Fruit fly (Drosophila melanogaster) whole organism, pupa: Measurements from ENCODE around the gene CG32856.

ENCODE experiments used
- CG10348 ChIP-seq: fragments of 200-800 bp; sonication (Bioruptor generic); IDR thresholded peaks from 2 replicates; pipeline ENCODE4 v1.3.6; 2022; ENCODE audit warnings: missing biosample characterization, missing genetic modification characterization
- CG12605 ChIP-seq: fragments of 200-800 bp; sonication (Bioruptor generic); IDR thresholded peaks from 2 replicates; pipeline ENCODE4 v1.3.6; 2022; ENCODE audit warnings: missing biosample characterization, missing genetic modification characterization
- CG13204 ChIP-seq: fragments of 200-800 bp; sonication (Bioruptor generic); optimal IDR thresholded peaks from 2 replicates; lab custom pipeline; 2018; ENCODE audit warnings: missing biosample characterization, mild to moderate bottlenecking, missing genetic modification characterization, moderate library complexity
- CG14655 ChIP-seq: fragments of 200-800 bp; sonication (Bioruptor generic); optimal IDR thresholded peaks from 3 replicates; lab custom pipeline; 2017; ENCODE audit warnings: mild to moderate bottlenecking, missing biosample characterization, missing genetic modification reagents, missing genetic modification characterization
- CG15710 ChIP-seq: fragments of 200-800 bp; sonication (Bioruptor generic); optimal IDR thresholded peaks from 2 replicates; lab custom pipeline; 2018; ENCODE audit warnings: missing biosample characterization, mild to moderate bottlenecking, missing genetic modification characterization, moderate library complexity
- CG17806 ChIP-seq: fragments of 200-800 bp; sonication (Bioruptor generic); optimal IDR thresholded peaks from 2 replicates; lab custom pipeline; 2018; ENCODE audit warnings: missing biosample characterization, mild to moderate bottlenecking, missing genetic modification characterization, moderate library complexity
- CG32121 ChIP-seq: fragments of 200-800 bp; sonication (Bioruptor generic); IDR thresholded peaks from 2 replicates; pipeline ENCODE4 v1.3.6; 2022; ENCODE audit warnings: missing biosample characterization, missing genetic modification characterization
- CG34367 ChIP-seq: fragments of 200-800 bp; sonication (Bioruptor generic); optimal IDR thresholded peaks from 2 replicates; lab custom pipeline; 2018; ENCODE audit warnings: missing biosample characterization, mild to moderate bottlenecking, missing genetic modification characterization
- CG4496 ChIP-seq: fragments of 200-800 bp; sonication (Bioruptor generic); IDR thresholded peaks from 3 replicates; pipeline ENCODE4 v1.3.6; 2022; ENCODE audit warnings: missing biosample characterization, missing genetic modification characterization
- CG8159 ChIP-seq: fragments of 200-800 bp; sonication (Bioruptor generic); optimal IDR thresholded peaks from 3 replicates; lab custom pipeline; 2018; ENCODE audit warnings: missing biosample characterization, mild to moderate bottlenecking, missing genetic modification characterization, moderate library complexity
- CG8301 ChIP-seq: fragments of 200-800 bp; sonication (Bioruptor generic); optimal IDR thresholded peaks from 2 replicates; lab custom pipeline; 2018; ENCODE audit warnings: missing biosample characterization, mild to moderate bottlenecking, missing genetic modification characterization
- CG9948 ChIP-seq: fragments of 200-800 bp; sonication (Bioruptor generic); optimal IDR thresholded peaks from 2 replicates; lab custom pipeline; 2018; ENCODE audit warnings: missing biosample characterization, mild to moderate bottlenecking, missing genetic modification characterization, moderate library complexity
- D1 ChIP-seq: fragments of 200-800 bp; sonication (Bioruptor generic); optimal IDR thresholded peaks from 2 replicates; lab custom pipeline; 2018; ENCODE audit warnings: missing biosample characterization, mild to moderate bottlenecking, missing genetic modification characterization, moderate library complexity
- EcR ChIP-seq: fragments of 200-800 bp; sonication (Bioruptor generic); optimal IDR thresholded peaks from 3 replicates; lab custom pipeline; 2019; ENCODE audit warnings: missing biosample characterization, missing genetic modification characterization, mild to moderate bottlenecking, moderate library complexity, missing genetic modification reagents
- Ets98B ChIP-seq: fragments of 200-800 bp; sonication (Bioruptor generic); IDR thresholded peaks from 2 replicates; pipeline ENCODE4 v1.3.6; 2022; ENCODE audit warnings: missing biosample characterization, missing genetic modification characterization
- Pif1A ChIP-seq: fragments of 200-800 bp; sonication (Bioruptor generic); optimal IDR thresholded peaks from 3 replicates; lab custom pipeline; 2016; ENCODE audit warnings: missing biosample characterization, missing genetic modification characterization
- Pif1B ChIP-seq: fragments of 200-800 bp; sonication (Bioruptor generic); optimal IDR thresholded peaks from 3 replicates; lab custom pipeline; 2016; ENCODE audit warnings: missing biosample characterization, missing genetic modification characterization
- Snoo ChIP-seq: fragments of 200-800 bp; sonication (Bioruptor generic); optimal IDR thresholded peaks from 3 replicates; lab custom pipeline; 2017; ENCODE audit warnings: missing biosample characterization, mild to moderate bottlenecking, missing genetic modification characterization, inconsistent platforms
- fd96Ca ChIP-seq: fragments of 200-800 bp; sonication (Bioruptor generic); IDR thresholded peaks from 3 replicates; pipeline ENCODE4 v1.3.6; 2022; ENCODE audit warnings: missing biosample characterization, missing genetic modification characterization
- gl ChIP-seq: fragments of 200-800 bp; sonication (Bioruptor generic); optimal IDR thresholded peaks from 2 replicates; lab custom pipeline; 2018; ENCODE audit warnings: missing biosample characterization, mild to moderate bottlenecking, missing genetic modification characterization
- rn ChIP-seq: fragments of 200-800 bp; sonication (Bioruptor generic); IDR thresholded peaks from 2 replicates; pipeline ENCODE4 v1.3.6; 2022; ENCODE audit warnings: missing biosample characterization, missing genetic modification characterization

The CG32856 gene

DNA sequence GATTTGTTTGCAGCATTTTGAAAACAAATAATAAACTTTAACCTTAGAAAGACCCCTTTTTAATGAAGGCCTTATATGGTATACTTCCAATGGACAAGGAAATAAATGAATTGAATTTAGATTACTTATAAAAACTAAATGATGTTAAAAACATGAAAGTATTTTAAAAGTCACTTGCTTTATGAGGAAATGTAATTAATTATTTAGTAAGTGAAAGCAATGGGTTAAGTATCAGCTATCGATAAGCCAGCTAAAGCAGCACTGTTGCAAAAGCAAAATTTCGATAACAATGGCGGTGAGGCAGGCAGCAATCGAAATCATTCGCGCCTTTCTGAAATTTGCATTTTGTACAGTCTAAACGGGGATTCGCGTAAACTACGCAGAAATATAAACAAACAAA lies at the start of gene CG32856, which contains the start of gene Rbf2:
Gene CG32856, minus strand, starts transcription at position 183 of the 400 bp plus-strand sequence.
Gene Rbf2, plus strand, starts transcription at position 278 of the 400 bp plus-strand sequence.
- no peak for TF ChIP-seq CG4496 (GFP tag; lab: Robert Waterston, UW)
- no peak for TF ChIP-seq gl (tag; lab: Kevin White, UChicago)
- peak; percentile 35 for TF ChIP-seq EcR (GFP tag; lab: Kevin White, UChicago)
- peak; percentile 90 for TF ChIP-seq CG9948 (tag; lab: Kevin White, UChicago)
- no peak for TF ChIP-seq CG13204 (GFP tag; lab: Kevin White, UChicago)
- TF ChIP-seq CG8159 (tag; lab: Kevin White, UChicago): no peak
- TF ChIP-seq CG10348: peak; percentile 56; the same call in 1 of the 2 replicates
- peak; percentile 51 for TF ChIP-seq CG17806 (tag; lab: Kevin White, UChicago)
- TF ChIP-seq Snoo (tag; lab: Kevin White, UChicago): peak; percentile 83
- no peak for TF ChIP-seq Pif1A (GFP tag; lab: Kevin White, UChicago)
- no peak for TF ChIP-seq Ets98B (GFP tag; lab: Robert Waterston, UW)
- TF ChIP-seq fd96Ca: no peak
- no peak for TF ChIP-seq rn (GFP tag; lab: Robert Waterston, UW)
- TF ChIP-seq D1 (tag; lab: Kevin White, UChicago): no peak
- TF ChIP-seq CG34367: peak; percentile 89
- peak; percentile 94 for TF ChIP-seq CG15710 (tag; lab: Kevin White, UChicago)
- TF ChIP-seq CG12605 (GFP tag; lab: Robert Waterston, UW): no peak; the same call in 1 of the 2 replicates
- TF ChIP-seq Pif1B (GFP tag; lab: Kevin White, UChicago): no peak
- TF ChIP-seq CG8301 (tag; lab: Kevin White, UChicago): no peak
- no peak for TF ChIP-seq CG14655
- TF ChIP-seq CG32121 (GFP tag; lab: Robert Waterston, UW): peak; percentile 70

dm6 chr3R:16014573-16014972 lies 49.4 kb upstream of the CG32856 start:
- TF ChIP-seq CG8159 (tag; lab: Kevin White, UChicago) (no peak), EcR (GFP tag; lab: Kevin White, UChicago) (no peak), gl (tag; lab: Kevin White, UChicago) (no peak), CG10348 (no peak), CG14655 (no peak), Snoo (tag; lab: Kevin White, UChicago) (no peak), CG9948 (tag; lab: Kevin White, UChicago) (no peak), D1 (tag; lab: Kevin White, UChicago) (no peak), CG15710 (tag; lab: Kevin White, UChicago) (no peak), Ets98B (GFP tag; lab: Robert Waterston, UW) (no peak), CG34367 (no peak)

- TF ChIP-seq CG8301 (tag; lab: Kevin White, UChicago) (no peak), Pif1B (GFP tag; lab: Kevin White, UChicago) (no peak), rn (GFP tag; lab: Robert Waterston, UW) (no peak), gl (tag; lab: Kevin White, UChicago) (no peak), CG9948 (tag; lab: Kevin White, UChicago) (no peak), CG4496 (GFP tag; lab: Robert Waterston, UW) (no peak), CG8159 (tag; lab: Kevin White, UChicago) (no peak), CG32121 (GFP tag; lab: Robert Waterston, UW) (no peak)
- TF ChIP-seq, all 21 proteins: peak for 0
Observed at dm6 chr3R:16013580-16013979, 48.4 kb upstream of the CG32856 start.

dm6 chr3R:16011698-16012332 lies 46.7 kb upstream of the CG32856 start:
- TF ChIP-seq Snoo (tag; lab: Kevin White, UChicago): no peak
- TF ChIP-seq CG8159 (tag; lab: Kevin White, UChicago): no peak
- no peak for TF ChIP-seq CG8301 (tag; lab: Kevin White, UChicago)
- TF ChIP-seq EcR (GFP tag; lab: Kevin White, UChicago): no peak
- no peak for TF ChIP-seq fd96Ca
- no peak for TF ChIP-seq CG17806 (tag; lab: Kevin White, UChicago)
- TF ChIP-seq CG15710 (tag; lab: Kevin White, UChicago): no peak
- no peak for TF ChIP-seq D1 (tag; lab: Kevin White, UChicago)
- TF ChIP-seq CG12605 (GFP tag; lab: Robert Waterston, UW): no peak
- TF ChIP-seq Pif1A (GFP tag; lab: Kevin White, UChicago): no peak

DNA sequence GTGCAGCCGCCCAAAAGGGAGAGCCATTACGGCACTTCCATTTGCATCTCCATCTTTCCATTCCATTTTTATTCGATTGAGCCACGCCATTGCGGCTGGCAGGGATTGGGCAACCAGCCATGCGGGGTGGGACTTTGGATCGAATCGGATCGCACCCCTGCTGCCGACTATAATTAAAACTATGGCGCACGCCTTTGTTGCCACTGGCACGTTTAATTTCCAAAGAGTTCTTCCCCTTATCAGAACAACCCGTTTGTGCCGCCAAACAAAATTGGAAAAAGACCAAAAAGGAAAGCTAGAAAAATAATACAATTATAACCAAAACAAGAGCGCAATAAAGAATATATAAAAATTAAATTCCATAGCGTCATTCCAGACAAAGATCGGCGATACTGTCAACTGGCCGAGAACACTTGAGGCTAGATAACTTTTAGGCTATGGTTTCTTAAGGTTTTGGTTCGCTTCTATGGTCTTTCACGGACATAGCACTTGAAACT lies 44.9 kb upstream of the CG32856 start:
- no peak for TF ChIP-seq Ets98B (GFP tag; lab: Robert Waterston, UW)
- no peak for TF ChIP-seq fd96Ca
- no peak for TF ChIP-seq Pif1B (GFP tag; lab: Kevin White, UChicago)
- no peak for TF ChIP-seq rn (GFP tag; lab: Robert Waterston, UW)
- no peak for TF ChIP-seq CG9948 (tag; lab: Kevin White, UChicago)
- no peak for TF ChIP-seq CG8301 (tag; lab: Kevin White, UChicago)
- TF ChIP-seq CG4496 (GFP tag; lab: Robert Waterston, UW): no peak
- no peak for TF ChIP-seq CG10348
- TF ChIP-seq gl (tag; lab: Kevin White, UChicago): no peak
- no peak for TF ChIP-seq CG13204 (GFP tag; lab: Kevin White, UChicago)
- TF ChIP-seq EcR (GFP tag; lab: Kevin White, UChicago): no peak
- no peak for TF ChIP-seq CG17806 (tag; lab: Kevin White, UChicago)
- no peak for TF ChIP-seq CG34367
- TF ChIP-seq CG32121 (GFP tag; lab: Robert Waterston, UW): no peak
- no peak for TF ChIP-seq D1 (tag; lab: Kevin White, UChicago)
